Worm (Caenorhabditis elegans) whole organism, young adult: Measurements from ENCODE around the gene gcy-3.

Experiments
- cebp-2 ChIP-seq: fragments of 200-800 bp; sonication (Bioruptor generic); IDR thresholded peaks from 2 replicates; pipeline ENCODE4 v1.3.6; 2022; ENCODE audit warnings: missing genetic modification characterization, missing compliant biosample characterization
- ceh-27 ChIP-seq: fragments of 200-800 bp; sonication (Bioruptor generic); optimal IDR thresholded peaks from 2 replicates; lab custom pipeline; 2018; ENCODE audit warnings: mild to moderate bottlenecking, missing genetic modification characterization, moderate library complexity, missing compliant biosample characterization
- ceh-58 ChIP-seq: fragments of 200-800 bp; sonication (Bioruptor generic); IDR thresholded peaks from 2 replicates; pipeline ENCODE4 v1.3.6; 2022; ENCODE audit warnings: missing genetic modification characterization, missing compliant biosample characterization
- mel-28 ChIP-seq: sonication (generic microtip); optimal IDR thresholded peaks from 2 replicates; lab custom pipeline; 2016; ENCODE audit warnings: borderline replicate concordance, mild to moderate bottlenecking, missing genetic modification characterization, missing compliant biosample characterization
- nfya-1 ChIP-seq: sonication (generic microtip); optimal IDR thresholded peaks from 2 replicates; lab custom pipeline; 2017; ENCODE audit warnings: antibody characterized with exemption, missing compliant biosample characterization, missing genetic modification characterization, borderline replicate concordance; ENCODE audit not compliant: insufficient read depth
- nfyb-1 ChIP-seq: fragments of 200-800 bp; sonication (Bioruptor generic); IDR thresholded peaks from 2 replicates; pipeline ENCODE4 v1.3.6; 2022; ENCODE audit warnings: missing genetic modification reagents, missing genetic modification characterization, missing compliant biosample characterization
- ztf-22 ChIP-seq: fragments of 200-800 bp; sonication (Bioruptor generic); optimal IDR thresholded peaks from 2 replicates; lab custom pipeline; 2018; ENCODE audit warnings: mild to moderate bottlenecking, missing genetic modification characterization, moderate library complexity, missing compliant biosample characterization
- ztf-28 ChIP-seq: fragments of 200-800 bp; sonication (Bioruptor generic); IDR thresholded peaks from 2 replicates; pipeline ENCODE4 v1.3.6; 2022; ENCODE audit warnings: missing genetic modification reagents, missing genetic modification characterization, missing compliant biosample characterization
- ztf-3 ChIP-seq: fragments of 200-800 bp; sonication (Bioruptor generic); optimal IDR thresholded peaks from 2 replicates; lab custom pipeline; 2018; ENCODE audit warnings: mild to moderate bottlenecking, missing genetic modification characterization, missing compliant biosample characterization
- ztf-6 ChIP-seq: fragments of 200-800 bp; sonication (Bioruptor generic); IDR thresholded peaks from 2 replicates; pipeline ENCODE4 v1.3.6; 2022; ENCODE audit warnings: missing genetic modification reagents, missing genetic modification characterization, missing compliant biosample characterization

- TF ChIP-seq ceh-58 (GFP tag; lab: Robert Waterston, UW) (no peak), nfyb-1 (no peak), cebp-2 (no peak), ztf-6 (GFP tag; lab: Robert Waterston, UW) (no peak), ztf-28 (GFP tag; lab: Robert Waterston, UW) (no peak), ztf-22 (GFP tag; lab: Kevin White, UChicago) (no peak), ceh-27 (GFP tag; lab: Kevin White, UChicago) (no peak), nfya-1 (tag; lab: Kevin White, UChicago) (no peak), mel-28 (tag; lab: Kevin White, UChicago) (no peak), ztf-3 (no peak)
These were observed 16.5 kb downstream of the gcy-3 start for ce11 chrII:9490589-9490988.
